Worm (Caenorhabditis elegans): ENCODE data around the gene tag-314.

The tag-314 gene

ce11 chrV:10381726-10382125, 46.8 kb downstream of the tag-314 start, which contains the start of gene abu-1:
Gene abu-1, minus strand, starts transcription at chrV:10381826.
- TF ChIP-seq ama-1 (optimal IDR thresholded peaks at IDR 0.05) (no peak), tbx-2 (tag; optimal IDR thresholded peaks at IDR 0.05) (no peak), eyg-1 (tag; optimal IDR thresholded peaks at IDR 0.05) (no peak), ceh-14 (tag; optimal IDR thresholded peaks at IDR 0.05) (no peak), sdc-2 (tag; optimal IDR thresholded peaks at IDR 0.05) (no peak), che-1 (tag; optimal IDR thresholded peaks at IDR 0.05) (no peak), F13H6.1 (tag; optimal IDR thresholded peaks at IDR 0.05) (no peak), ceh-18 (tag; optimal IDR thresholded peaks at IDR 0.05) (no peak), lin-11 (tag; optimal IDR thresholded peaks at IDR 0.05) (no peak), odd-2 (tag; optimal IDR thresholded peaks at IDR 0.05) (no peak), ceh-6 (GFP tag; optimal IDR thresholded peaks at IDR 0.05) (no peak), sox-2 (GFP tag; IDR thresholded peaks at IDR 0.05) (no peak), ceh-19 (GFP tag; optimal IDR thresholded peaks at IDR 0.05) (no peak), ceh-24 (tag; optimal IDR thresholded peaks at IDR 0.05) (no peak), Y22D7AL.16 (tag; optimal IDR thresholded peaks at IDR 0.05) (no peak), nhr-11 (tag; optimal IDR thresholded peaks at IDR 0.05) (no peak)

ce11 chrV:10379761-10380160, 48.7 kb downstream of the tag-314 start:
- TF ChIP-seq rnt-1 (tag; optimal IDR thresholded peaks at IDR 0.05) (no peak), che-1 (tag; optimal IDR thresholded peaks at IDR 0.05) (no peak), hlh-30 (tag; optimal IDR thresholded peaks at IDR 0.05; ENCODE audit: insufficient read depth) (no peak), ceh-24 (tag; optimal IDR thresholded peaks at IDR 0.05) (no peak), ets-4 (tag; optimal IDR thresholded peaks at IDR 0.05) (no peak), dve-1 (tag; optimal IDR thresholded peaks at IDR 0.05) (no peak), odd-2 (tag; optimal IDR thresholded peaks at IDR 0.05) (no peak), sox-4 (tag; optimal IDR thresholded peaks at IDR 0.05) (no peak), nhr-232 (tag; optimal IDR thresholded peaks at IDR 0.05) (no peak), Y22D7AL.16 (tag; optimal IDR thresholded peaks at IDR 0.05) (no peak), madf-2 (tag; optimal IDR thresholded peaks at IDR 0.05) (no peak), unc-55 (GFP tag; optimal IDR thresholded peaks at IDR 0.05) (no peak), ceh-9 (tag; optimal IDR thresholded peaks at IDR 0.05) (no peak), hlh-8 (tag; optimal IDR thresholded peaks at IDR 0.05) (no peak)

- no peak for TF ChIP-seq pax-1 (tag; optimal IDR thresholded peaks at IDR 0.05)
- TF ChIP-seq ceh-9 (tag; optimal IDR thresholded peaks at IDR 0.05): no peak
- no peak for TF ChIP-seq ceh-19 (GFP tag; optimal IDR thresholded peaks at IDR 0.05)
- TF ChIP-seq che-1 (tag; optimal IDR thresholded peaks at IDR 0.05): no peak
- TF ChIP-seq K02D7.2 (tag; optimal IDR thresholded peaks at IDR 0.05): no peak
- no peak for TF ChIP-seq Y22D7AL.16 (tag; optimal IDR thresholded peaks at IDR 0.05)
- TF ChIP-seq pat-9 (tag; optimal IDR thresholded peaks at IDR 0.05): no peak
- TF ChIP-seq ceh-48 (tag; optimal IDR thresholded peaks at IDR 0.05): no peak
- no peak for TF ChIP-seq C38D4.7 (GFP tag; optimal IDR thresholded peaks at IDR 0.05)
- TF ChIP-seq elt-4 (tag; optimal IDR thresholded peaks at IDR 0.05): no peak
Observed at ce11 chrV:10379293-10379692, 49.2 kb downstream of the tag-314 start, which contains the start of gene AC3.12. Gene AC3.12, minus strand, starts transcription at chrV:10379393.
